Worm (Caenorhabditis elegans) whole organism, mixed stage, embryonic: ENCODE measurements around the gene fbxb-61.
"Not testable (repeated sequence)": the region's sequence is repeated elsewhere in the genome, so short reads cannot be mapped to it uniquely, and the experiment has no call there.

Source experiments
- M03D4.4 ChIP-seq: sonication (generic microtip); optimal IDR thresholded peaks from 2 replicates; lab custom pipeline; 2017; ENCODE audit warnings: mild to moderate bottlenecking, missing genetic modification characterization, missing compliant biosample characterization
- bed-3 ChIP-seq: fragments of 200-800 bp; sonication (Bioruptor generic); optimal IDR thresholded peaks from 3 replicates; lab custom pipeline; 2018; ENCODE audit warnings: mild to moderate bottlenecking, missing genetic modification characterization, moderate library complexity, missing compliant biosample characterization
- ceh-39 ChIP-seq: fragments of 150-350 bp; optimal IDR thresholded peaks from 2 replicates; lab custom pipeline; 2014; ENCODE audit warnings: missing biosample characterization, missing genetic modification characterization
- ceh-43 ChIP-seq: fragments of 200-800 bp; sonication (Bioruptor generic); optimal IDR thresholded peaks from 2 replicates; lab custom pipeline; 2018; ENCODE audit warnings: mild to moderate bottlenecking, missing genetic modification characterization, moderate library complexity, missing compliant biosample characterization
- ceh-83 ChIP-seq: fragments of 200-800 bp; sonication (Bioruptor generic); optimal IDR thresholded peaks from 2 replicates; lab custom pipeline; 2018; ENCODE audit warnings: mild to moderate bottlenecking, missing genetic modification characterization, missing compliant biosample characterization
- ces-1 ChIP-seq: fragments of 150-350 bp; optimal IDR thresholded peaks from 2 replicates; lab custom pipeline; 2014; ENCODE audit warnings: missing biosample characterization, missing genetic modification reagents, missing genetic modification characterization
- cnd-1 ChIP-seq: fragments of 200-800 bp; sonication (Bioruptor generic); optimal IDR thresholded peaks from 2 replicates; lab custom pipeline; 2018; ENCODE audit warnings: mild to moderate bottlenecking, missing genetic modification characterization, missing compliant biosample characterization
- elt-3 ChIP-seq: fragments of 150-350 bp; optimal IDR thresholded peaks from 2 replicates; lab custom pipeline; 2014; ENCODE audit warnings: missing biosample characterization, missing genetic modification characterization
- ham-2 ChIP-seq: fragments of 200-800 bp; sonication (Bioruptor generic); optimal IDR thresholded peaks from 2 replicates; lab custom pipeline; 2018; ENCODE audit warnings: mild to moderate bottlenecking, missing genetic modification characterization, missing compliant biosample characterization
- hlh-1 ChIP-seq: fragments of 150-350 bp; optimal IDR thresholded peaks from 2 replicates; lab custom pipeline; 2014; ENCODE audit warnings: missing biosample characterization, missing genetic modification reagents, missing genetic modification characterization
- lin-32 ChIP-seq: fragments of 200-800 bp; sonication (Bioruptor generic); optimal IDR thresholded peaks from 2 replicates; lab custom pipeline; 2018; ENCODE audit warnings: mild to moderate bottlenecking, missing genetic modification characterization, missing compliant biosample characterization
- lsy-2 ChIP-seq: fragments of 150-350 bp; optimal IDR thresholded peaks from 2 replicates; lab custom pipeline; 2014; ENCODE audit warnings: missing biosample characterization, missing genetic modification characterization
- mab-5 ChIP-seq: fragments of 150-350 bp; optimal IDR thresholded peaks from 2 replicates; lab custom pipeline; 2014; ENCODE audit warnings: missing biosample characterization, missing genetic modification characterization
- mls-2 ChIP-seq: sonication (generic microtip); optimal IDR thresholded peaks from 2 replicates; lab custom pipeline; 2016; ENCODE audit warnings: mild to moderate bottlenecking, missing genetic modification characterization, moderate library complexity, missing compliant biosample characterization
- nhr-2 ChIP-seq: fragments of 150-350 bp; optimal IDR thresholded peaks from 2 replicates; lab custom pipeline; 2014; ENCODE audit warnings: missing biosample characterization, missing genetic modification characterization
- nhr-237 ChIP-seq: fragments of 150-350 bp; optimal IDR thresholded peaks from 2 replicates; lab custom pipeline; 2014; ENCODE audit warnings: missing biosample characterization, missing genetic modification characterization
- nhr-28 ChIP-seq: fragments of 150-350 bp; optimal IDR thresholded peaks from 2 replicates; lab custom pipeline; 2014; ENCODE audit warnings: missing biosample characterization, missing genetic modification characterization
- nhr-76 ChIP-seq: sonication (generic microtip); optimal IDR thresholded peaks from 2 replicates; lab custom pipeline; 2017; ENCODE audit warnings: missing biosample characterization, missing genetic modification characterization
- pha-4 ChIP-seq: fragments of 150-350 bp; optimal IDR thresholded peaks from 2 replicates; lab custom pipeline; 2018; ENCODE audit warnings: missing biosample characterization, missing genetic modification reagents, missing genetic modification characterization
- snpc-4 ChIP-seq: fragments of 150-350 bp; optimal IDR thresholded peaks from 2 replicates; lab custom pipeline; 2014; ENCODE audit warnings: missing biosample characterization, missing genetic modification characterization
- tbx-8 ChIP-seq: fragments of 200-800 bp; sonication (Bioruptor generic); optimal IDR thresholded peaks from 2 replicates; lab custom pipeline; 2018; ENCODE audit warnings: mild to moderate bottlenecking, missing genetic modification characterization, moderate library complexity, missing compliant biosample characterization
- unc-120 ChIP-seq: sonication (generic microtip); optimal IDR thresholded peaks from 2 replicates; lab custom pipeline; 2017; ENCODE audit warnings: missing genetic modification characterization, missing compliant biosample characterization; ENCODE audit not compliant: poor library complexity, severe bottlenecking
- unc-39 ChIP-seq: fragments of 150-350 bp; optimal IDR thresholded peaks from 2 replicates; lab custom pipeline; 2014; ENCODE audit warnings: missing biosample characterization, missing genetic modification characterization
- unc-62 ChIP-seq: fragments of 150-350 bp; optimal IDR thresholded peaks from 2 replicates; lab custom pipeline; 2014; ENCODE audit warnings: missing biosample characterization, missing genetic modification reagents, missing genetic modification characterization
- zip-8 ChIP-seq: fragments of 150-350 bp; optimal IDR thresholded peaks from 2 replicates; lab custom pipeline; 2014; ENCODE audit warnings: missing biosample characterization, missing genetic modification characterization
- ztf-11 ChIP-seq: fragments of 150-350 bp; optimal IDR thresholded peaks from 2 replicates; lab custom pipeline; 2014; ENCODE audit warnings: missing biosample characterization, missing genetic modification characterization

The fbxb-61 gene

ce11 chrV:19303589-19304174 lies at the start of gene fbxb-61, which contains the start of gene fbxb-63:
Gene fbxb-61, plus strand, starts transcription at chrV:19304124.
Gene fbxb-63, minus strand, starts transcription at chrV:19303730.
- peak; percentile 53 for TF ChIP-seq ceh-39 (tag; lab: Kevin White, UChicago)
- no peak for TF ChIP-seq pha-4 (tag; lab: Kevin White, UChicago)

- TF ChIP-seq bed-3 (GFP tag; lab: Kevin White, UChicago) (no peak), nhr-237 (tag; lab: Kevin White, UChicago) (no peak), ceh-43 (GFP tag; lab: Kevin White, UChicago) (no peak), ceh-39 (tag; lab: Kevin White, UChicago) (no peak), ztf-11 (tag; lab: Kevin White, UChicago) (no peak), ces-1 (GFP tag; lab: Kevin White, UChicago) (no peak)
These were observed 46.3 kb upstream of the fbxb-61 start, which contains the start of gene F21D9.3 for ce11 chrV:19257653-19258052. Gene F21D9.3, minus strand, starts transcription at chrV:19257753.

- no peak for TF ChIP-seq snpc-4 (tag; lab: Kevin White, UChicago)
- no peak for TF ChIP-seq hlh-1 (tag; lab: Kevin White, UChicago)
- TF ChIP-seq lin-32 (GFP tag; lab: Kevin White, UChicago): no peak
- no peak for TF ChIP-seq mls-2 (tag; lab: Kevin White, UChicago)
- TF ChIP-seq ceh-83 (GFP tag; lab: Kevin White, UChicago): no peak
- TF ChIP-seq ham-2: no peak
- TF ChIP-seq pha-4 (tag; lab: Kevin White, UChicago): no peak
- TF ChIP-seq nhr-28: no peak
- TF ChIP-seq M03D4.4 (tag; lab: Kevin White, UChicago): no peak
- TF ChIP-seq cnd-1 (tag; lab: Kevin White, UChicago): no peak
- TF ChIP-seq mab-5: no peak
- no peak for TF ChIP-seq elt-3 (tag; lab: Kevin White, UChicago)
- no peak for TF ChIP-seq bed-3 (GFP tag; lab: Kevin White, UChicago)
- no peak for TF ChIP-seq lsy-2 (tag; lab: Kevin White, UChicago)
- no peak for TF ChIP-seq nhr-2 (tag; lab: Kevin White, UChicago)
These were observed 44.5 kb upstream of the fbxb-61 start for ce11 chrV:19259403-19259802.

ce11 chrV:19260686-19261085 lies 43.2 kb upstream of the fbxb-61 start:
- no peak for TF ChIP-seq snpc-4 (tag; lab: Kevin White, UChicago)
- TF ChIP-seq, all 35 proteins: peak for 0

- TF ChIP-seq mab-5 (no peak), ces-1 (GFP tag; lab: Kevin White, UChicago) (no peak), ztf-11 (tag; lab: Kevin White, UChicago) (no peak), unc-62 (GFP tag; lab: Kevin White, UChicago) (no peak), unc-39 (tag; lab: Kevin White, UChicago) (no peak), M03D4.4 (tag; lab: Kevin White, UChicago) (no peak), nhr-28 (no peak), unc-120 (tag; lab: Kevin White, UChicago) (no peak)
These were observed 41.6 kb upstream of the fbxb-61 start, which contains the start of gene F21D9.2 for ce11 chrV:19262349-19262748. Gene F21D9.2, minus strand, starts transcription at chrV:19262449.

- not testable (repeated sequence) for TF ChIP-seq ces-1 (GFP tag; lab: Kevin White, UChicago); nhr-76; zip-8 (tag; lab: Kevin White, UChicago)
- TF ChIP-seq, all 35 proteins: peak for 0; not testable (repeated sequence) for 35
These were observed 39.8 kb upstream of the fbxb-61 start, which contains the start of gene F21D9.1 for ce11 chrV:19264148-19264547. Gene F21D9.1, plus strand, starts transcription at chrV:19264448.

ce11 chrV:19276354-19276753 lies 27.6 kb upstream of the fbxb-61 start:
- no peak for TF ChIP-seq nhr-28

- no peak for TF ChIP-seq tbx-8 (GFP tag; lab: Kevin White, UChicago)
- TF ChIP-seq cnd-1 (tag; lab: Kevin White, UChicago): no peak
These were observed 25.4 kb upstream of the fbxb-61 start for ce11 chrV:19278488-19278887.
